Fruit fly (Drosophila melanogaster) whole organism, embryonic: ENCODE results near the gene CG13471.

Experiments
- Abd-B ChIP-seq: fragments of 200-800 bp; sonication (Bioruptor generic); optimal IDR thresholded peaks from 2 replicates; lab custom pipeline; 2018; ENCODE audit warnings: missing biosample characterization, mild to moderate bottlenecking, missing genetic modification characterization, moderate library complexity
- Bgb ChIP-seq: fragments of 200-800 bp; sonication (Bioruptor generic); IDR thresholded peaks from 2 replicates; pipeline ENCODE4 v1.3.6; 2022; ENCODE audit warnings: missing biosample characterization, missing genetic modification characterization; ENCODE audit not compliant: partially characterized antibody
- CG10267 ChIP-seq: fragments of 200-800 bp; sonication (Bioruptor generic); optimal IDR thresholded peaks from 2 replicates; lab custom pipeline; 2018; ENCODE audit warnings: missing biosample characterization, mild to moderate bottlenecking, missing genetic modification characterization, moderate library complexity
- CG10462 ChIP-seq: fragments of 200-800 bp; sonication (Bioruptor generic); optimal IDR thresholded peaks from 2 replicates; lab custom pipeline; 2016; ENCODE audit warnings: missing biosample characterization, missing genetic modification characterization
- CG10565 ChIP-seq: fragments of 200-800 bp; sonication (Bioruptor generic); optimal IDR thresholded peaks from 3 replicates; lab custom pipeline; 2016; ENCODE audit warnings: missing biosample characterization, mild to moderate bottlenecking, missing genetic modification characterization
- CG10959 ChIP-seq: fragments of 200-800 bp; sonication (Bioruptor generic); IDR thresholded peaks from 2 replicates; pipeline ENCODE4 v1.3.6; 2022; ENCODE audit warnings: missing biosample characterization, missing genetic modification characterization
- CG11093 ChIP-seq: fragments of 200-800 bp; sonication (Bioruptor generic); IDR thresholded peaks from 3 replicates; pipeline ENCODE4 v1.3.6; 2022; ENCODE audit warnings: missing biosample characterization, missing genetic modification characterization
- CG13287 ChIP-seq: fragments of 200-800 bp; sonication (Bioruptor generic); IDR thresholded peaks from 2 replicates; pipeline ENCODE4 v1.3.6; 2022; ENCODE audit warnings: missing biosample characterization, missing genetic modification characterization; ENCODE audit not compliant: partially characterized antibody
- CG13894 ChIP-seq: fragments of 200-800 bp; sonication (Bioruptor generic); optimal IDR thresholded peaks from 3 replicates; lab custom pipeline; 2018; ENCODE audit warnings: missing biosample characterization, mild to moderate bottlenecking, missing genetic modification characterization, moderate library complexity
- CG15011 ChIP-seq: fragments of 200-800 bp; sonication (Bioruptor generic); optimal IDR thresholded peaks from 3 replicates; lab custom pipeline; 2018; ENCODE audit warnings: missing biosample characterization, mild to moderate bottlenecking, missing genetic modification characterization
- CG15269 ChIP-seq: fragments of 200-800 bp; sonication (Bioruptor generic); optimal IDR thresholded peaks from 2 replicates; lab custom pipeline; 2018; ENCODE audit warnings: missing biosample characterization, mild to moderate bottlenecking, missing genetic modification characterization, moderate library complexity
- CG18764 ChIP-seq: fragments of 200-800 bp; sonication (Bioruptor generic); optimal IDR thresholded peaks from 3 replicates; lab custom pipeline; 2016; ENCODE audit warnings: missing biosample characterization, missing genetic modification characterization
- CG2116 ChIP-seq: fragments of 200-800 bp; sonication (Bioruptor generic); optimal IDR thresholded peaks from 3 replicates; lab custom pipeline; 2018; ENCODE audit warnings: missing biosample characterization, mild to moderate bottlenecking, missing genetic modification characterization
- CG2889 ChIP-seq: fragments of 200-800 bp; sonication (Bioruptor generic); IDR thresholded peaks from 3 replicates; pipeline ENCODE4 v1.3.6; 2022; ENCODE audit warnings: missing biosample characterization, missing genetic modification characterization
- CG4360 ChIP-seq: fragments of 200-800 bp; sonication (Bioruptor generic); IDR thresholded peaks from 2 replicates; pipeline ENCODE4 v1.3.6; 2022; ENCODE audit warnings: missing biosample characterization, missing genetic modification characterization
- CG4617 ChIP-seq: fragments of 200-800 bp; sonication (Bioruptor generic); optimal IDR thresholded peaks from 3 replicates; lab custom pipeline; 2016; ENCODE audit warnings: missing biosample characterization, missing genetic modification characterization, borderline replicate concordance
- CG4730 ChIP-seq: fragments of 200-800 bp; sonication (Bioruptor generic); IDR thresholded peaks from 2 replicates; pipeline ENCODE4 v1.3.6; 2022; ENCODE audit warnings: missing biosample characterization, missing genetic modification characterization
- CG6689 ChIP-seq: fragments of 200-800 bp; sonication (Bioruptor generic); IDR thresholded peaks from 2 replicates; pipeline ENCODE4 v1.3.6; 2022; ENCODE audit warnings: missing biosample characterization, missing genetic modification characterization
- CG7745 ChIP-seq: fragments of 200-800 bp; sonication (Bioruptor generic); optimal IDR thresholded peaks from 2 replicates; lab custom pipeline; 2018; ENCODE audit warnings: missing biosample characterization, mild to moderate bottlenecking, missing genetic modification characterization, moderate library complexity
- CG8388 ChIP-seq: fragments of 200-800 bp; sonication (Bioruptor generic); optimal IDR thresholded peaks from 2 replicates; lab custom pipeline; 2019; ENCODE audit warnings: missing biosample characterization, mild to moderate bottlenecking, missing genetic modification characterization, moderate library complexity
- CG9215 ChIP-seq: fragments of 200-800 bp; sonication (Bioruptor generic); IDR thresholded peaks from 2 replicates; pipeline ENCODE4 v1.3.6; 2022; ENCODE audit warnings: missing biosample characterization, missing genetic modification characterization
- CG9437 ChIP-seq: fragments of 200-800 bp; sonication (Bioruptor generic); optimal IDR thresholded peaks from 2 replicates; lab custom pipeline; 2018; ENCODE audit warnings: missing biosample characterization, mild to moderate bottlenecking, missing genetic modification characterization
- Eip74EF ChIP-seq, 2 experiments: fragments of 200-800 bp in 1 of 2; fragments of >200 bp in 1 of 2; sonication (Bioruptor generic) in 1 of 2; optimal IDR thresholded peaks; 2 replicates each; lab custom pipeline; 2017 to 2019; ENCODE audit warnings: missing biosample characterization in 2 of 2, missing genetic modification characterization in 2 of 2, mild to moderate bottlenecking in 1 of 2, moderate library complexity in 1 of 2
- H2.0 ChIP-seq: fragments of 200-800 bp; sonication (Bioruptor generic); IDR thresholded peaks from 2 replicates; pipeline ENCODE4 v1.3.6; 2022; ENCODE audit warnings: missing biosample characterization, missing genetic modification characterization
- HLH54F ChIP-seq: fragments of 200-800 bp; sonication (Bioruptor generic); optimal IDR thresholded peaks from 3 replicates; lab custom pipeline; 2016; ENCODE audit warnings: missing biosample characterization, missing genetic modification characterization
- MTF-1 ChIP-seq: fragments of 200-800 bp; sonication (Bioruptor generic); optimal IDR thresholded peaks from 2 replicates; lab custom pipeline; 2018; ENCODE audit warnings: missing biosample characterization, mild to moderate bottlenecking, missing genetic modification characterization, borderline replicate concordance
- NfI ChIP-seq: fragments of 200-800 bp; sonication (Bioruptor generic); optimal IDR thresholded peaks from 3 replicates; lab custom pipeline; 2018; ENCODE audit warnings: missing biosample characterization, mild to moderate bottlenecking, missing genetic modification characterization, moderate library complexity
- Oli ChIP-seq: fragments of 200-800 bp; sonication (Bioruptor generic); optimal IDR thresholded peaks from 2 replicates; lab custom pipeline; 2018; ENCODE audit warnings: missing biosample characterization, mild to moderate bottlenecking, missing genetic modification characterization, moderate library complexity
- Optix ChIP-seq: fragments of 200-800 bp; sonication (Bioruptor generic); IDR thresholded peaks from 3 replicates; pipeline ENCODE4 v1.3.6; 2022; ENCODE audit warnings: missing biosample characterization, missing genetic modification characterization
- Sox100B ChIP-seq: fragments of 200-800 bp; sonication (Bioruptor generic); optimal IDR thresholded peaks from 3 replicates; lab custom pipeline; 2018; ENCODE audit warnings: missing biosample characterization, mild to moderate bottlenecking, missing genetic modification characterization
- TFAM ChIP-seq: fragments of 200-800 bp; sonication (Bioruptor generic); optimal IDR thresholded peaks from 2 replicates; lab custom pipeline; 2017; ENCODE audit warnings: missing biosample characterization, missing genetic modification characterization, inconsistent platforms
- Taf1 ChIP-seq: fragments of 200-800 bp; sonication (Bioruptor generic); IDR thresholded peaks from 2 replicates; pipeline ENCODE4 v1.3.6; 2022; ENCODE audit warnings: missing biosample characterization, missing genetic modification characterization
- bab2 ChIP-seq: fragments of 200-800 bp; sonication (Bioruptor generic); optimal IDR thresholded peaks from 2 replicates; lab custom pipeline; 2016; ENCODE audit warnings: missing biosample characterization, missing genetic modification characterization
- bigmax ChIP-seq: fragments of 200-800 bp; sonication (Bioruptor generic); optimal IDR thresholded peaks from 2 replicates; lab custom pipeline; 2018; ENCODE audit warnings: missing biosample characterization, mild to moderate bottlenecking, missing genetic modification characterization
- fd96Cb ChIP-seq: fragments of 200-800 bp; sonication (Bioruptor generic); optimal IDR thresholded peaks from 2 replicates; lab custom pipeline; 2018; ENCODE audit warnings: missing biosample characterization, mild to moderate bottlenecking, missing genetic modification characterization, moderate library complexity
- grau ChIP-seq: fragments of 200-800 bp; optimal IDR thresholded peaks from 3 replicates; lab custom pipeline; 2019; ENCODE audit warnings: missing biosample characterization, mild to moderate bottlenecking, missing genetic modification characterization, moderate library complexity
- gro ChIP-seq: fragments of 200-800 bp; sonication (Bioruptor generic); optimal IDR thresholded peaks from 2 replicates; lab custom pipeline; 2016; ENCODE audit warnings: missing biosample characterization, missing genetic modification characterization
- h ChIP-seq: fragments of >200 bp; optimal IDR thresholded peaks from 2 replicates; lab custom pipeline; 2017
- hkb ChIP-seq, 2 experiments: fragments of 200-800 bp in 1 of 2; fragments of >200 bp in 1 of 2; sonication (Bioruptor generic) in 1 of 2; IDR thresholded peaks in 1 of 2; optimal IDR thresholded peaks in 1 of 2; 2 replicates each; pipeline versions ENCODE4 v1.3.6 to Lab custom; 2017 to 2022; ENCODE audit warnings: missing biosample characterization in 1 of 2, missing genetic modification characterization in 1 of 2
- jing ChIP-seq: fragments of 200-800 bp; sonication (Bioruptor generic); optimal IDR thresholded peaks from 2 replicates; lab custom pipeline; 2018; ENCODE audit warnings: missing biosample characterization, mild to moderate bottlenecking, missing genetic modification characterization
- lab ChIP-seq: fragments of 200-800 bp; sonication (Bioruptor generic); optimal IDR thresholded peaks from 3 replicates; lab custom pipeline; 2017; ENCODE audit warnings: missing biosample characterization, missing genetic modification characterization, mild to moderate bottlenecking, moderate library complexity, missing genetic modification reagents
- phol ChIP-seq: fragments of 200-800 bp; sonication (Bioruptor generic); optimal IDR thresholded peaks from 3 replicates; lab custom pipeline; 2018; ENCODE audit warnings: missing biosample characterization, mild to moderate bottlenecking, missing genetic modification characterization, moderate library complexity
- rib ChIP-seq: fragments of 200-800 bp; sonication (Bioruptor generic); IDR thresholded peaks from 2 replicates; pipeline ENCODE4 v1.3.6; 2022; ENCODE audit warnings: missing biosample characterization, missing genetic modification characterization
- salm ChIP-seq: fragments of 200-800 bp; sonication (Bioruptor generic); optimal IDR thresholded peaks from 2 replicates; lab custom pipeline; 2018; ENCODE audit warnings: missing biosample characterization, mild to moderate bottlenecking, missing genetic modification characterization
- shn ChIP-seq: fragments of 200-800 bp; sonication (Bioruptor generic); optimal IDR thresholded peaks from 3 replicates; lab custom pipeline; 2016; ENCODE audit warnings: missing biosample characterization, missing genetic modification characterization
- trem ChIP-seq: fragments of 200-800 bp; optimal IDR thresholded peaks from 3 replicates; lab custom pipeline; 2019; ENCODE audit warnings: missing biosample characterization, mild to moderate bottlenecking, missing genetic modification characterization, moderate library complexity
- vvl ChIP-seq: fragments of 200-800 bp; sonication (Bioruptor generic); IDR thresholded peaks from 2 replicates; pipeline ENCODE4 v1.3.6; 2022; ENCODE audit warnings: missing biosample characterization, missing genetic modification characterization
- zfh2 ChIP-seq: fragments of 200-800 bp; sonication (Bioruptor generic); optimal IDR thresholded peaks from 2 replicates; lab custom pipeline; 2016; ENCODE audit warnings: missing biosample characterization, missing genetic modification characterization

The CG13471 gene

dm6 chr3L:14757464-14758384 lies 24.4 kb upstream of the CG13471 start, which contains the start of gene CG42507 (continued):
- TF ChIP-seq H2.0 (GFP tag; lab: Robert Waterston, UW) (no peak), CG10462 (GFP tag; lab: Kevin White, UChicago) (no peak), CG15011 (GFP tag; lab: Kevin White, UChicago) (no peak), CG10565 (no peak), CG10959 (GFP tag; lab: Robert Waterston, UW) (no peak), jing (GFP tag; lab: Kevin White, UChicago) (no peak), CG7745 (peak; percentile 32), h (lab: Kevin White, UChicago) (no peak), CG9215 (GFP tag; lab: Robert Waterston, UW) (peak; percentile 98), Taf1 (no peak), Abd-B (GFP tag; lab: Kevin White, UChicago) (no peak), CG8388 (no peak), gro (GFP tag; lab: Kevin White, UChicago) (no peak), CG13287 (GFP tag; lab: Robert Waterston, UW) (peak; percentile 54), trem (tag; lab: Kevin White, UChicago) (peak; percentile 28), fd96Cb (tag; lab: Kevin White, UChicago) (no peak), lab (peak; percentile 71), CG4617 (GFP tag; lab: Kevin White, UChicago) (no peak), CG15269 (tag; lab: Kevin White, UChicago) (peak; percentile 30), bab2 (GFP tag; lab: Kevin White, UChicago) (peak; percentile 28), HLH54F (peak; percentile 19), Sox100B (GFP tag; lab: Kevin White, UChicago) (no peak), phol (tag; lab: Kevin White, UChicago) (no peak), MTF-1 (GFP tag; lab: Kevin White, UChicago) (peak; percentile 72), NfI (GFP tag; lab: Kevin White, UChicago) (peak; percentile 48), shn (no peak), CG2116 (GFP tag; lab: Kevin White, UChicago) (peak; percentile 31), vvl (peak; percentile 68), Oli (no peak), CG9437 (no peak), CG11093 (GFP tag; lab: Robert Waterston, UW) (no peak; the same call in 2 of the 3 replicates), CG18764 (GFP tag; lab: Kevin White, UChicago) (no peak), Eip74EF (GFP tag; optimal IDR thresholded peaks at IDR 0.05; lab: Kevin White, UChicago) (peak in 1 of 2 experiments; percentile 35), zfh2 (no peak), salm (tag; lab: Kevin White, UChicago) (no peak), CG13894 (peak; percentile 79), bigmax (GFP tag; lab: Kevin White, UChicago) (peak; percentile 64), rib (GFP tag; lab: Robert Waterston, UW) (peak; percentile 20; the same call in 1 of the 2 replicates), CG2889 (GFP tag; lab: Robert Waterston, UW) (no peak), CG10267 (tag; lab: Kevin White, UChicago) (no peak), CG6689 (GFP tag; lab: Robert Waterston, UW) (peak; percentile 59), Optix (GFP tag; lab: Robert Waterston, UW) (no peak), Bgb (0 out of 2 replicates have a peak, but pooled peaks have one; percentile 21), CG4730 (GFP tag; lab: Robert Waterston, UW) (no peak), TFAM (GFP tag; lab: Kevin White, UChicago) (peak; percentile 13), CG4360 (GFP tag; lab: Robert Waterston, UW) (no peak; the same call in 1 of the 2 replicates), hkb (optimal IDR thresholded peaks at IDR 0.05; lab: Kevin White, UChicago) (no peak), hkb (GFP tag; IDR thresholded peaks at IDR 0.05; lab: Robert Waterston, UW) (peak; percentile 32; the same call in 1 of the 2 replicates), grau (tag; lab: Kevin White, UChicago) (peak; percentile 9)
